Worm (Caenorhabditis elegans) whole organism, young adult: ENCODE measurements around the gene C44H4.8.

Source experiments
- C17E4.6 ChIP-seq: fragments of 200-800 bp; sonication (Bioruptor generic); IDR thresholded peaks from 2 replicates; pipeline ENCODE4 v1.3.6; 2022; ENCODE audit warnings: missing genetic modification reagents, missing genetic modification characterization, missing compliant biosample characterization
- F10E7.11 ChIP-seq: sonication (generic microtip); optimal IDR thresholded peaks from 2 replicates; lab custom pipeline; 2017; ENCODE audit warnings: mild to moderate bottlenecking, missing genetic modification characterization, moderate library complexity, missing compliant biosample characterization
- F22D6.2 ChIP-seq: sonication (generic microtip); optimal IDR thresholded peaks from 2 replicates; lab custom pipeline; 2016; ENCODE audit warnings: mild to moderate bottlenecking, missing genetic modification characterization, missing compliant biosample characterization
- F23B12.7 ChIP-seq: sonication (generic microtip); optimal IDR thresholded peaks from 2 replicates; lab custom pipeline; 2017; ENCODE audit warnings: missing genetic modification characterization, mild to moderate bottlenecking, missing compliant biosample characterization, antibody characterized with exemption, moderate library complexity; ENCODE audit not compliant: insufficient read depth
- F37B4.10 ChIP-seq: fragments of 200-800 bp; sonication (Bioruptor generic); IDR thresholded peaks from 2 replicates; pipeline ENCODE4 v1.3.6; 2022; ENCODE audit warnings: missing genetic modification characterization, missing compliant biosample characterization
- F52B5.7 ChIP-seq: sonication (generic microtip); optimal IDR thresholded peaks from 2 replicates; lab custom pipeline; 2016; ENCODE audit warnings: mild to moderate bottlenecking, missing genetic modification characterization, missing compliant biosample characterization
- F57C9.4 ChIP-seq: sonication (generic microtip); optimal IDR thresholded peaks from 2 replicates; lab custom pipeline; 2017; ENCODE audit warnings: mild to moderate bottlenecking, missing genetic modification characterization, missing compliant biosample characterization
- K12H6.12 ChIP-seq: fragments of 200-800 bp; sonication (Bioruptor generic); optimal IDR thresholded peaks from 2 replicates; lab custom pipeline; 2018; ENCODE audit warnings: mild to moderate bottlenecking, missing genetic modification characterization, missing compliant biosample characterization
- Y56A3A.18 ChIP-seq: fragments of 200-800 bp; sonication (Bioruptor generic); IDR thresholded peaks from 2 replicates; pipeline ENCODE4 v1.3.6; 2022; ENCODE audit warnings: missing genetic modification reagents, missing genetic modification characterization, missing compliant biosample characterization
- ZK185.1 ChIP-seq: sonication (generic microtip); optimal IDR thresholded peaks from 2 replicates; lab custom pipeline; 2016; ENCODE audit warnings: mild to moderate bottlenecking, missing genetic modification characterization, missing compliant biosample characterization; ENCODE audit not compliant: poor library complexity, severe bottlenecking
- akir-1 ChIP-seq: fragments of 200-800 bp; sonication (Bioruptor generic); optimal IDR thresholded peaks from 2 replicates; lab custom pipeline; 2018; ENCODE audit warnings: mild to moderate bottlenecking, missing genetic modification characterization, moderate library complexity, missing compliant biosample characterization
- aptf-2 ChIP-seq: fragments of 200-800 bp; sonication (Bioruptor generic); conservative IDR thresholded peaks from 2 replicates; pipeline ENCODE4 v1.3.6; 2022; ENCODE audit warnings: missing genetic modification reagents, missing genetic modification characterization, missing compliant biosample characterization
- aptf-3 ChIP-seq: fragments of 200-800 bp; sonication (Bioruptor generic); IDR thresholded peaks from 2 replicates; pipeline ENCODE4 v1.3.6; 2022; ENCODE audit warnings: missing genetic modification characterization, missing compliant biosample characterization
- atf-7 ChIP-seq: sonication (generic microtip); optimal IDR thresholded peaks from 2 replicates; lab custom pipeline; 2017; ENCODE audit warnings: mild to moderate bottlenecking, missing genetic modification characterization, missing compliant biosample characterization
- attf-5 ChIP-seq: fragments of 200-800 bp; sonication (Bioruptor generic); optimal IDR thresholded peaks from 2 replicates; lab custom pipeline; 2018; ENCODE audit warnings: mild to moderate bottlenecking, missing genetic modification characterization, missing compliant biosample characterization
- dox-1 ChIP-seq: fragments of 200-800 bp; sonication (Bioruptor generic); IDR thresholded peaks from 2 replicates; pipeline ENCODE4 v1.3.6; 2022; ENCODE audit warnings: missing genetic modification reagents, missing genetic modification characterization, missing compliant biosample characterization
- dpl-1 ChIP-seq: fragments of 150-350 bp; optimal IDR thresholded peaks from 2 replicates; lab custom pipeline; 2014; ENCODE audit warnings: missing biosample characterization, missing genetic modification reagents, missing genetic modification characterization
- egrh-3 ChIP-seq: fragments of 200-800 bp; sonication (Bioruptor generic); IDR thresholded peaks from 2 replicates; pipeline ENCODE4 v1.3.6; 2022; ENCODE audit warnings: missing genetic modification reagents, missing genetic modification characterization, missing compliant biosample characterization
- ets-4 ChIP-seq: fragments of 200-800 bp; sonication (Bioruptor generic); optimal IDR thresholded peaks from 2 replicates; lab custom pipeline; 2018; ENCODE audit warnings: mild to moderate bottlenecking, missing genetic modification characterization, missing compliant biosample characterization
- gei-17 ChIP-seq: fragments of 200-800 bp; sonication (Bioruptor generic); optimal IDR thresholded peaks from 2 replicates; lab custom pipeline; 2018; ENCODE audit warnings: mild to moderate bottlenecking, missing genetic modification characterization, missing compliant biosample characterization
- him-1 ChIP-seq: sonication (generic microtip); optimal IDR thresholded peaks from 2 replicates; lab custom pipeline; 2016; ENCODE audit warnings: missing genotype, missing genetic modification reagents, missing genetic modification characterization, missing compliant biosample characterization
- hlh-26 ChIP-seq: fragments of 200-800 bp; sonication (Bioruptor generic); conservative IDR thresholded peaks from 2 replicates; pipeline ENCODE4 v1.3.6; 2022; ENCODE audit warnings: missing genetic modification reagents, missing genetic modification characterization, missing compliant biosample characterization
- hmg-1.2 ChIP-seq: fragments of 200-800 bp; sonication (Bioruptor generic); IDR thresholded peaks from 2 replicates; pipeline ENCODE4 v1.3.6; 2022; ENCODE audit warnings: missing genetic modification reagents, missing genetic modification characterization, missing compliant biosample characterization
- let-607 ChIP-seq, 2 experiments: fragments of 200-800 bp in 1 of 2; sonication (Bioruptor generic) in 1 of 2; sonication (generic microtip) in 1 of 2; optimal IDR thresholded peaks; 2 replicates each; lab custom pipeline; 2016 to 2018; ENCODE audit warnings: mild to moderate bottlenecking in 2 of 2, missing compliant biosample characterization in 2 of 2, missing genetic modification characterization in 2 of 2, moderate library complexity in 2 of 2, missing genotype in 1 of 2
- lin-40 ChIP-seq: sonication (generic microtip); optimal IDR thresholded peaks from 2 replicates; lab custom pipeline; 2016; ENCODE audit warnings: missing genetic modification characterization, mild to moderate bottlenecking, missing compliant biosample characterization, missing genotype, missing genetic modification reagents
- lin-54 ChIP-seq: fragments of 200-800 bp; sonication (Bioruptor generic); optimal IDR thresholded peaks from 2 replicates; lab custom pipeline; 2018; ENCODE audit warnings: mild to moderate bottlenecking, missing genetic modification characterization, missing compliant biosample characterization
- lir-1 ChIP-seq: fragments of 200-800 bp; sonication (Bioruptor generic); conservative IDR thresholded peaks from 2 replicates; pipeline ENCODE4 v1.3.6; 2022; ENCODE audit warnings: missing genetic modification reagents, missing genetic modification characterization, missing compliant biosample characterization
- madf-10 ChIP-seq: sonication (generic microtip); optimal IDR thresholded peaks from 2 replicates; lab custom pipeline; 2016; ENCODE audit warnings: mild to moderate bottlenecking, missing genetic modification characterization, missing compliant biosample characterization
- madf-3 ChIP-seq: fragments of 200-800 bp; sonication (Bioruptor generic); IDR thresholded peaks from 2 replicates; pipeline ENCODE4 v1.3.6; 2022; ENCODE audit warnings: missing genetic modification reagents, missing genetic modification characterization, missing compliant biosample characterization
- mcd-1 ChIP-seq: fragments of 200-800 bp; sonication (Bioruptor generic); IDR thresholded peaks from 2 replicates; pipeline ENCODE4 v1.3.6; 2022; ENCODE audit warnings: missing genetic modification reagents, missing genetic modification characterization, missing compliant biosample characterization
- nhr-179 ChIP-seq: sonication (generic microtip); optimal IDR thresholded peaks from 2 replicates; lab custom pipeline; 2016; ENCODE audit warnings: mild to moderate bottlenecking, missing genetic modification characterization, missing compliant biosample characterization
- nhr-80 ChIP-seq: sonication (generic microtip); optimal IDR thresholded peaks from 2 replicates; lab custom pipeline; 2016; ENCODE audit warnings: missing genetic modification characterization, missing compliant biosample characterization
- pha-4 ChIP-seq: fragments of 150-350 bp; sonication (generic microtip); optimal IDR thresholded peaks from 2 replicates; lab custom pipeline; 2014; ENCODE audit warnings: missing biosample characterization, missing genetic modification reagents, missing genetic modification characterization
- rcor-1 ChIP-seq: fragments of 200-800 bp; sonication (Bioruptor generic); IDR thresholded peaks from 2 replicates; pipeline ENCODE4 v1.3.6; 2022; ENCODE audit warnings: missing genetic modification reagents, missing genetic modification characterization, missing compliant biosample characterization
- repo-1 ChIP-seq: sonication (generic microtip); optimal IDR thresholded peaks from 2 replicates; lab custom pipeline; 2017; ENCODE audit warnings: mild to moderate bottlenecking, missing genetic modification characterization, missing compliant biosample characterization
- rpc-1 ChIP-seq, 2 experiments: fragments of 150-350 bp in 1 of 2; sonication (generic microtip) in 1 of 2; optimal IDR thresholded peaks; 2 replicates each; lab custom pipeline; 2014 to 2018; ENCODE audit warnings: missing biosample characterization in 1 of 2, missing genetic modification characterization in 1 of 2, missing genetic modification reagents in 1 of 2, missing genotype in 1 of 2
- snpc-4 ChIP-seq, 5 experiments: fragments of 150-350 bp in 1 of 5; sonication (generic microtip) in 4 of 5; optimal IDR thresholded peaks; 2 replicates each; lab custom pipeline; 2014 to 2018; ENCODE audit warnings: missing genetic modification characterization in 5 of 5, missing biosample characterization in 3 of 5, antibody characterized with exemption in 2 of 5, mild to moderate bottlenecking in 2 of 5, missing compliant biosample characterization in 2 of 5, missing genotype in 2 of 5, moderate library complexity in 2 of 5, missing genetic modification reagents in 1 of 5
- somi-1 ChIP-seq: fragments of 200-800 bp; sonication (Bioruptor generic); optimal IDR thresholded peaks from 2 replicates; lab custom pipeline; 2018; ENCODE audit warnings: mild to moderate bottlenecking, missing genetic modification characterization, missing compliant biosample characterization
- sptf-2 ChIP-seq: fragments of 200-800 bp; sonication (Bioruptor generic); optimal IDR thresholded peaks from 2 replicates; lab custom pipeline; 2018; ENCODE audit warnings: mild to moderate bottlenecking, missing genetic modification characterization, missing compliant biosample characterization
- tbp1 ChIP-seq: fragments of 200-800 bp; sonication (Bioruptor generic); optimal IDR thresholded peaks from 2 replicates; lab custom pipeline; 2018; ENCODE audit warnings: mild to moderate bottlenecking, missing genetic modification characterization, missing compliant biosample characterization
- ztf-26 ChIP-seq: sonication (generic microtip); optimal IDR thresholded peaks from 2 replicates; lab custom pipeline; 2017; ENCODE audit warnings: missing genetic modification characterization, missing compliant biosample characterization

The C44H4.8 gene

ce11 chrX:14589051-14589736 is 5.7 kb upstream of the C44H4.8 start, which contains the start of the genes C44H4.4 and tap-1 (continued):
- TF ChIP-seq Y56A3A.18 (GFP tag; lab: Robert Waterston, UW), result no peak
- no peak for TF ChIP-seq ztf-26

- TF ChIP-seq lin-54 (no peak), F52B5.7 (no peak), aptf-2 (GFP tag; lab: Robert Waterston, UW) (no peak), repo-1 (tag; lab: Kevin White, UChicago) (no peak), nhr-179 (no peak)
Observed at ce11 chrX:14593206-14593605, 1.7 kb upstream of the C44H4.8 start.

ce11 chrX:14599245-14599644 is 4.3 kb downstream of the C44H4.8 start, which contains the start of gene C44H4.6:
Gene C44H4.6, minus strand, starts transcription at chrX:14599345.
- TF ChIP-seq F22D6.2 (tag; lab: Kevin White, UChicago) (no peak), sptf-2 (GFP tag; lab: Kevin White, UChicago) (no peak), lir-1 (GFP tag; lab: Robert Waterston, UW) (no peak), attf-5 (GFP tag; lab: Kevin White, UChicago) (no peak), aptf-3 (GFP tag; lab: Robert Waterston, UW) (no peak), hlh-26 (GFP tag; lab: Robert Waterston, UW) (no peak), F57C9.4 (tag; lab: Kevin White, UChicago) (no peak)

DNA sequence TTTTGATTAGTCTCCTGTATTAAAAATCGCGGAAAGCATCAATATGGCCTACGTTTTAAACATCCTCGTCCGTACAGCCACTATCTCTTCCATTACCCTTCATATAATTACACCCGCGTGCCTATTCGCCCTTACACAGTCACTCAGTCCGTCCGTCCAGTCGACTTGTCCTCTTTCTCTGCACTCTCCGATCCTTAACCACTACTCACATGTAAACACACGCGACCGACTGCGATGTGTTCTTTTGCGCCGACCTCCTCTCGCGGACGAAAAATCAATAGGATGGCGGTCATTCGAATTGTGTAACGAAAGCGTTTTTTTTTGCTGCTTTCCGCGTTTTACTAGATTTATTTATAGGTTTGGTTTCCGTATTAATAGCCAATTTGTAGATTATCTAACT is 7.8 kb downstream of the C44H4.8 start, which contains the start of gene eor-2:
Gene eor-2, plus strand, starts transcription at position 342 of the 400 bp plus-strand sequence.
- TF ChIP-seq akir-1 (GFP tag; lab: Kevin White, UChicago), result peak; percentile 8
- peak; percentile 10 for TF ChIP-seq atf-7 (tag; lab: Kevin White, UChicago)
- TF ChIP-seq him-1 (tag; lab: Kevin White, UChicago), result no peak
- peak; percentile 2 for TF ChIP-seq ztf-26
- no peak for TF ChIP-seq C17E4.6 (GFP tag; lab: Robert Waterston, UW)
- TF ChIP-seq nhr-80 (tag; lab: Kevin White, UChicago), result peak; percentile 92
- peak; percentile 17 for TF ChIP-seq snpc-4 (GFP tag; optimal IDR thresholded peaks at IDR 0.05; lab: Kevin White, UChicago)
- TF ChIP-seq snpc-4 (tag; optimal IDR thresholded peaks at IDR 0.05; lab: Kevin White, UChicago), result peak; percentile 70 to 86 (median 72)
- TF ChIP-seq let-607 (tag; optimal IDR thresholded peaks at IDR 0.05; lab: Kevin White, UChicago), result peak in 1 of 2 experiments; percentile 47
- TF ChIP-seq somi-1, result peak; percentile 9
- TF ChIP-seq gei-17 (GFP tag; lab: Kevin White, UChicago), result peak; percentile 41
- TF ChIP-seq ZK185.1 (tag; lab: Kevin White, UChicago), result peak; percentile 31
- TF ChIP-seq hmg-1.2 (GFP tag; lab: Robert Waterston, UW), result peak; percentile 51; the same call in 1 of the 2 replicates
- no peak for TF ChIP-seq F10E7.11 (tag; lab: Kevin White, UChicago)
- no peak for TF ChIP-seq madf-3
- no peak for TF ChIP-seq F37B4.10 (GFP tag; lab: Robert Waterston, UW)
- TF ChIP-seq lir-1 (GFP tag; lab: Robert Waterston, UW), result peak; percentile 47
- TF ChIP-seq dox-1, result no peak
- no peak for TF ChIP-seq rpc-1 (optimal IDR thresholded peaks at IDR 0.05; lab: Kevin White, UChicago)
- no peak for TF ChIP-seq rpc-1 (tag; optimal IDR thresholded peaks at IDR 0.05; lab: Kevin White, UChicago)
- 0 out of 2 replicates have a peak, but pooled peaks have one; percentile 27 for TF ChIP-seq mcd-1 (GFP tag; lab: Robert Waterston, UW)
- 0 out of 2 replicates have a peak, but pooled peaks have one; percentile 33 for TF ChIP-seq rcor-1 (GFP tag; lab: Robert Waterston, UW)
- TF ChIP-seq F23B12.7 (tag; lab: Kevin White, UChicago), result peak; percentile 15
- peak; percentile 61 for TF ChIP-seq egrh-3 (GFP tag; lab: Robert Waterston, UW)
- no peak for TF ChIP-seq tbp1 (GFP tag; lab: Kevin White, UChicago)
- peak; percentile 61 for TF ChIP-seq ets-4 (GFP tag; lab: Kevin White, UChicago)
- TF ChIP-seq K12H6.12 (tag; lab: Kevin White, UChicago), result peak; percentile 30
- peak; percentile 58 for TF ChIP-seq lin-40 (tag; lab: Kevin White, UChicago)
- no peak for TF ChIP-seq F52B5.7
- peak; percentile 1 for TF ChIP-seq dpl-1
- no peak for TF ChIP-seq aptf-3 (GFP tag; lab: Robert Waterston, UW)
- peak; percentile 32 for TF ChIP-seq pha-4 (tag; lab: Kevin White, UChicago)
- peak; percentile 60 for TF ChIP-seq madf-10 (tag; lab: Kevin White, UChicago)
- TF ChIP-seq attf-5 (GFP tag; lab: Kevin White, UChicago), result peak; percentile 74
